Worm (Caenorhabditis elegans) whole organism, young adult: Measurements from ENCODE around the gene csn-5.

ENCODE experiments used
- B0035.1 ChIP-seq: sonication (generic microtip); optimal IDR thresholded peaks from 2 replicates; lab custom pipeline; 2016; ENCODE audit warnings: missing genetic modification characterization, mild to moderate bottlenecking, missing compliant biosample characterization, missing genotype, missing genetic modification reagents
- F52B5.7 ChIP-seq: sonication (generic microtip); optimal IDR thresholded peaks from 2 replicates; lab custom pipeline; 2016; ENCODE audit warnings: mild to moderate bottlenecking, missing genetic modification characterization, missing compliant biosample characterization
- efl-1 ChIP-seq: fragments of 150-350 bp; optimal IDR thresholded peaks from 2 replicates; lab custom pipeline; 2014; ENCODE audit warnings: missing biosample characterization, missing genetic modification reagents, missing genetic modification characterization
- egl-18 ChIP-seq: fragments of 200-800 bp; sonication (Bioruptor generic); IDR thresholded peaks from 2 replicates; pipeline ENCODE4 v1.3.6; 2022; ENCODE audit warnings: missing genetic modification reagents, missing genetic modification characterization, missing compliant biosample characterization
- hlh-26 ChIP-seq: fragments of 200-800 bp; sonication (Bioruptor generic); conservative IDR thresholded peaks from 2 replicates; pipeline ENCODE4 v1.3.6; 2022; ENCODE audit warnings: missing genetic modification reagents, missing genetic modification characterization, missing compliant biosample characterization
- hmg-1.2 ChIP-seq: fragments of 200-800 bp; sonication (Bioruptor generic); IDR thresholded peaks from 2 replicates; pipeline ENCODE4 v1.3.6; 2022; ENCODE audit warnings: missing genetic modification reagents, missing genetic modification characterization, missing compliant biosample characterization
- madf-6 ChIP-seq: fragments of 200-800 bp; sonication (Bioruptor generic); IDR thresholded peaks from 2 replicates; pipeline ENCODE4 v1.3.6; 2022; ENCODE audit warnings: missing genetic modification reagents, missing genetic modification characterization, missing compliant biosample characterization
- nfya-2 ChIP-seq: fragments of 200-800 bp; sonication (Bioruptor generic); IDR thresholded peaks from 2 replicates; pipeline ENCODE4 v1.3.6; 2022; ENCODE audit warnings: missing genetic modification reagents, missing genetic modification characterization, missing compliant biosample characterization
- nhr-80 ChIP-seq: sonication (generic microtip); optimal IDR thresholded peaks from 2 replicates; lab custom pipeline; 2016; ENCODE audit warnings: missing genetic modification characterization, missing compliant biosample characterization
- unc-130 ChIP-seq: sonication (generic microtip); optimal IDR thresholded peaks from 2 replicates; lab custom pipeline; 2016; ENCODE audit warnings: missing genetic modification reagents, missing genetic modification characterization, missing compliant biosample characterization
- unc-62 ChIP-seq: fragments of 150-350 bp; optimal IDR thresholded peaks from 2 replicates; lab custom pipeline; 2014; ENCODE audit warnings: missing biosample characterization, missing genetic modification reagents, missing genetic modification characterization
- xnd-1 ChIP-seq: sonication (generic microtip); optimal IDR thresholded peaks from 2 replicates; lab custom pipeline; 2016; ENCODE audit warnings: missing genotype, missing genetic modification reagents, missing genetic modification characterization, missing compliant biosample characterization
- ztf-26 ChIP-seq: sonication (generic microtip); optimal IDR thresholded peaks from 2 replicates; lab custom pipeline; 2017; ENCODE audit warnings: missing genetic modification characterization, missing compliant biosample characterization

ce11 chrIV:5660239-5660638 is 10.9 kb downstream of the csn-5 start, which contains the start of gene skn-1:
- TF ChIP-seq B0035.1 (tag; lab: Kevin White, UChicago) = no peak
- no peak for TF ChIP-seq efl-1
- TF ChIP-seq hlh-26 = no peak
- no peak for TF ChIP-seq nfya-2 (GFP tag; lab: Robert Waterston, UW)
- TF ChIP-seq F52B5.7 = no peak
- TF ChIP-seq unc-130 (GFP tag; lab: Kevin White, UChicago) = no peak
- no peak for TF ChIP-seq ztf-26 (tag; lab: Kevin White, UChicago)
- no peak for TF ChIP-seq madf-6 (GFP tag; lab: Robert Waterston, UW)
- no peak for TF ChIP-seq nhr-80 (tag; lab: Kevin White, UChicago)
- TF ChIP-seq egl-18 (GFP tag; lab: Robert Waterston, UW) = no peak
- no peak for TF ChIP-seq hmg-1.2
- TF ChIP-seq xnd-1 (tag; lab: Kevin White, UChicago) = no peak
- TF ChIP-seq unc-62 (GFP tag; lab: Kevin White, UChicago) = no peak
